Worm (Caenorhabditis elegans) whole organism, L3 larva: ENCODE results near the gene C24A3.4.
A peak's percentile ranks its signal among the peaks of the same experiment; 100 is the strongest.

Source experiments
- R02D3.7 ChIP-seq: fragments of 150-350 bp; optimal IDR thresholded peaks from 2 replicates; lab custom pipeline; 2014; ENCODE audit warnings: missing biosample characterization, missing genetic modification characterization
- aly-2 ChIP-seq: fragments of 150-350 bp; optimal IDR thresholded peaks from 2 replicates; lab custom pipeline; 2014; ENCODE audit warnings: missing biosample characterization, missing genetic modification characterization
- ceh-16 ChIP-seq: sonication (generic microtip); optimal IDR thresholded peaks from 2 replicates; lab custom pipeline; 2017; ENCODE audit warnings: missing biosample characterization, missing genetic modification characterization
- ceh-28 ChIP-seq: fragments of 150-350 bp; optimal IDR thresholded peaks from 2 replicates; lab custom pipeline; 2014; ENCODE audit warnings: missing biosample characterization, missing genetic modification reagents, missing genetic modification characterization
- ceh-82 ChIP-seq: fragments of 150-350 bp; optimal IDR thresholded peaks from 2 replicates; lab custom pipeline; 2014; ENCODE audit warnings: missing biosample characterization, missing genetic modification characterization
- ceh-9 ChIP-seq: sonication (generic microtip); optimal IDR thresholded peaks from 2 replicates; lab custom pipeline; 2018; ENCODE audit warnings: missing biosample characterization, missing genetic modification characterization
- daf-12 ChIP-seq: fragments of 150-350 bp; optimal IDR thresholded peaks from 2 replicates; lab custom pipeline; 2014; ENCODE audit warnings: missing biosample characterization, missing genetic modification reagents, missing genetic modification characterization
- egl-27 ChIP-seq: sonication (generic microtip); optimal IDR thresholded peaks from 4 replicates; lab custom pipeline; 2017; ENCODE audit warnings: missing biosample characterization, missing genetic modification reagents, missing genetic modification characterization
- egl-5 ChIP-seq: fragments of 150-350 bp; optimal IDR thresholded peaks from 2 replicates; lab custom pipeline; 2017; ENCODE audit warnings: missing biosample characterization, missing genetic modification reagents, missing genetic modification characterization, inconsistent platforms
- elt-1 ChIP-seq: fragments of 150-350 bp; optimal IDR thresholded peaks from 2 replicates; lab custom pipeline; 2014; ENCODE audit warnings: missing biosample characterization, missing genetic modification characterization
- elt-2 ChIP-seq: sonication (generic microtip); optimal IDR thresholded peaks from 2 replicates; lab custom pipeline; 2016; ENCODE audit warnings: missing genetic modification reagents, mild to moderate bottlenecking, missing genetic modification characterization, missing compliant biosample characterization
- eor-1 ChIP-seq, 2 experiments: fragments of 150-350 bp; optimal IDR thresholded peaks; 2 replicates each; lab custom pipeline; 2014 to 2018; ENCODE audit warnings: missing biosample characterization in 2 of 2, missing genetic modification characterization in 2 of 2
- fkh-2 ChIP-seq: fragments of 150-350 bp; optimal IDR thresholded peaks from 2 replicates; lab custom pipeline; 2014; ENCODE audit warnings: missing biosample characterization, missing genetic modification reagents, missing genetic modification characterization
- fos-1 ChIP-seq: fragments of 150-350 bp; optimal IDR thresholded peaks from 2 replicates; lab custom pipeline; 2014; ENCODE audit warnings: missing biosample characterization, missing genetic modification characterization
- hmg-11 ChIP-seq: sonication (generic microtip); optimal IDR thresholded peaks from 2 replicates; lab custom pipeline; 2016; ENCODE audit warnings: missing genetic modification characterization, missing compliant biosample characterization
- jun-1 ChIP-seq: fragments of 150-350 bp; optimal IDR thresholded peaks from 2 replicates; lab custom pipeline; 2014; ENCODE audit warnings: missing biosample characterization, missing genetic modification reagents, missing genetic modification characterization
- lin-15B ChIP-seq: fragments of 150-350 bp; optimal IDR thresholded peaks from 2 replicates; lab custom pipeline; 2014; ENCODE audit warnings: missing biosample characterization, missing genetic modification characterization
- lin-39 ChIP-seq: fragments of 150-350 bp; optimal IDR thresholded peaks from 2 replicates; lab custom pipeline; 2018; ENCODE audit warnings: missing biosample characterization, missing genetic modification reagents, missing genetic modification characterization
- lsy-12 ChIP-seq: sonication (generic microtip); optimal IDR thresholded peaks from 2 replicates; lab custom pipeline; 2016; ENCODE audit warnings: mild to moderate bottlenecking, missing genetic modification characterization, missing compliant biosample characterization
- mdl-1 ChIP-seq: fragments of 150-350 bp; optimal IDR thresholded peaks from 2 replicates; lab custom pipeline; 2014; ENCODE audit warnings: missing biosample characterization, missing genetic modification characterization
- mml-1 ChIP-seq: fragments of 150-350 bp; sonication (generic microtip); optimal IDR thresholded peaks from 3 replicates; lab custom pipeline; 2014; ENCODE audit warnings: missing biosample characterization, missing genetic modification characterization
- nfya-1 ChIP-seq: sonication (generic microtip); optimal IDR thresholded peaks from 2 replicates; lab custom pipeline; 2017; ENCODE audit warnings: missing genetic modification characterization, mild to moderate bottlenecking, missing compliant biosample characterization, antibody characterized with exemption, moderate library complexity; ENCODE audit not compliant: insufficient read depth
- nhr-11 ChIP-seq: fragments of 150-350 bp; optimal IDR thresholded peaks from 2 replicates; lab custom pipeline; 2014; ENCODE audit warnings: missing biosample characterization, missing genetic modification characterization
- nhr-12 ChIP-seq: fragments of 150-350 bp; optimal IDR thresholded peaks from 2 replicates; lab custom pipeline; 2014; ENCODE audit warnings: missing biosample characterization, missing genetic modification characterization
- nhr-23 ChIP-seq: fragments of 150-350 bp; optimal IDR thresholded peaks from 2 replicates; lab custom pipeline; 2014; ENCODE audit warnings: missing biosample characterization, missing genetic modification reagents, missing genetic modification characterization
- nhr-237 ChIP-seq: fragments of 150-350 bp; optimal IDR thresholded peaks from 2 replicates; lab custom pipeline; 2014; ENCODE audit warnings: missing biosample characterization, missing genetic modification characterization
- nhr-25 ChIP-seq: sonication (generic microtip); optimal IDR thresholded peaks from 2 replicates; lab custom pipeline; 2017; ENCODE audit warnings: missing biosample characterization, missing genetic modification characterization
- nhr-43 ChIP-seq: sonication (generic microtip); optimal IDR thresholded peaks from 2 replicates; lab custom pipeline; 2016; ENCODE audit warnings: mild to moderate bottlenecking, missing genetic modification characterization, missing compliant biosample characterization; ENCODE audit not compliant: poor library complexity, severe bottlenecking
- nhr-76 ChIP-seq: fragments of 150-350 bp; sonication (generic microtip); optimal IDR thresholded peaks from 5 replicates; lab custom pipeline; 2014; ENCODE audit warnings: missing biosample characterization, missing genetic modification characterization
- nhr-77 ChIP-seq: fragments of 150-350 bp; optimal IDR thresholded peaks from 2 replicates; lab custom pipeline; 2014; ENCODE audit warnings: missing biosample characterization, missing genetic modification characterization
- pha-4 ChIP-seq: fragments of 150-350 bp; optimal IDR thresholded peaks from 2 replicates; lab custom pipeline; 2014; ENCODE audit warnings: missing biosample characterization, missing genetic modification reagents, missing genetic modification characterization
- pqm-1 ChIP-seq: fragments of 150-350 bp; optimal IDR thresholded peaks from 2 replicates; lab custom pipeline; 2017; ENCODE audit warnings: missing biosample characterization, missing genetic modification characterization, inconsistent platforms
- sea-2 ChIP-seq: fragments of 150-350 bp; sonication (generic microtip); optimal IDR thresholded peaks from 4 replicates; lab custom pipeline; 2014; ENCODE audit warnings: missing biosample characterization, missing genetic modification reagents, missing genetic modification characterization
- skn-1 ChIP-seq: fragments of 150-350 bp; optimal IDR thresholded peaks from 2 replicates; lab custom pipeline; 2014; ENCODE audit warnings: missing biosample characterization, missing genetic modification characterization
- snpc-4 ChIP-seq: fragments of 150-350 bp; optimal IDR thresholded peaks from 2 replicates; lab custom pipeline; 2014; ENCODE audit warnings: missing biosample characterization, missing genetic modification characterization
- tbx-2 ChIP-seq: sonication (generic microtip); optimal IDR thresholded peaks from 2 replicates; lab custom pipeline; 2016; ENCODE audit warnings: mild to moderate bottlenecking, missing genetic modification characterization, missing compliant biosample characterization
- unc-39 ChIP-seq: sonication (generic microtip); optimal IDR thresholded peaks from 4 replicates; lab custom pipeline; 2017; ENCODE audit warnings: missing biosample characterization, missing genetic modification characterization
- unc-62 ChIP-seq: fragments of 150-350 bp; sonication (generic microtip); optimal IDR thresholded peaks from 4 replicates; lab custom pipeline; 2014; ENCODE audit warnings: missing biosample characterization, missing genetic modification reagents, missing genetic modification characterization
- zag-1 ChIP-seq: fragments of 150-350 bp; optimal IDR thresholded peaks from 2 replicates; lab custom pipeline; 2014; ENCODE audit warnings: missing biosample characterization, missing genetic modification characterization
- ztf-4 ChIP-seq: fragments of 150-350 bp; optimal IDR thresholded peaks from 2 replicates; lab custom pipeline; 2014; ENCODE audit warnings: missing biosample characterization, missing genetic modification characterization

The C24A3.4 gene

ce11 chrX:8957974-8958373 lies 34.2 kb upstream of the C24A3.4 start:
- TF ChIP-seq nhr-11 (tag; lab: Kevin White, UChicago) = no peak
- no peak for TF ChIP-seq unc-39
- no peak for TF ChIP-seq jun-1 (tag; lab: Kevin White, UChicago)
- no peak for TF ChIP-seq hmg-11 (tag; lab: Kevin White, UChicago)
- no peak for TF ChIP-seq skn-1 (tag; lab: Kevin White, UChicago)
- TF ChIP-seq fos-1 = no peak
- no peak for TF ChIP-seq nhr-12 (tag; lab: Kevin White, UChicago)
- no peak for TF ChIP-seq zag-1 (tag; lab: Kevin White, UChicago)
- no peak for TF ChIP-seq tbx-2 (tag; lab: Kevin White, UChicago)
- TF ChIP-seq nhr-76 (tag; lab: Kevin White, UChicago) = no peak
- no peak for TF ChIP-seq lin-39 (tag; lab: Kevin White, UChicago)
- TF ChIP-seq lin-15B = no peak
- no peak for TF ChIP-seq mml-1 (tag; lab: Kevin White, UChicago)
- no peak for TF ChIP-seq lsy-12
- TF ChIP-seq ztf-4 (tag; lab: Kevin White, UChicago) = no peak
- TF ChIP-seq sea-2 (GFP tag; lab: Kevin White, UChicago) = no peak
- TF ChIP-seq, all 47 proteins: peak for 0

DNA sequence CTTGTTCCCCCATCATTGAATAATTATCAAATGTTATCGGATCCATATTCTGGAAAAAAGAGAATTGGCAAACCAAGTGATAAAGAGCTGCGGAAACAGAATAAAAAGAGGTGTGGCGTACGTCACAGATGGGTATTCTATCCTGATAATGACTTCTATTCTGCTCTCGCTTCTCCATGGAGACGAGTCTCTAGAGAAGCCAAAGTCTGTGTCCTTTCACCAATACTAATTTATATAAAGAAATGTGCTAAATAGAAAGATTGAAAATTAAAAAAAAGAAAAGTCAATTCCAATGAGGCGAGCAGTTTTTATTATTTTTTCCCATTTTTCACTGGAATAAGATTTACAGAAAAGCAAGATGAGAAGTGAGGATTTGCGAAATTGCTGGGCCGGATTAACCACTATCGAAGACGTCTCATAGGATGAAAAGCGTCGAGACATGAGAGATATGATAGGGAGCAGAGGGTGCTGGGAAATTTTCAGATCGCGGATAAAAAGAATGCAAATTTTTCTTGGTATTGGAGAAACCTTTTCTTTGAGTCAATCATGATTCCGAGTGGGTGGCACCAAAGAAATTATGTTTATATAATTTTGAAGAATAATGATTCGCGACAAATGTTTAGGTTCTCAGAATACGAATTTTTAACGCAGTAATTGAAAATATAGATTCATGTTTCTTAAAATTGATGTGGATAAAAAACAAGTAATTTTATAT lies 30.9 kb upstream of the C24A3.4 start, which contains the start of gene aexr-3:
Gene aexr-3 (minus strand): TSS at position 51 of the 715 bp plus-strand sequence.
- TF ChIP-seq egl-5 (tag; lab: Kevin White, UChicago) (no peak), lin-39 (tag; lab: Kevin White, UChicago) (no peak), lin-15B (no peak), fkh-2 (tag; lab: Kevin White, UChicago) (no peak), pha-4 (tag; lab: Kevin White, UChicago) (no peak), zag-1 (tag; lab: Kevin White, UChicago) (no peak), nhr-77 (tag; lab: Kevin White, UChicago) (no peak), daf-12 (tag; lab: Kevin White, UChicago) (no peak), egl-27 (tag; lab: Kevin White, UChicago) (no peak), unc-62 (GFP tag; lab: Kevin White, UChicago) (no peak), mdl-1 (tag; lab: Kevin White, UChicago) (no peak), elt-2 (tag; lab: Kevin White, UChicago) (no peak), nhr-25 (tag; lab: Kevin White, UChicago) (no peak), ceh-16 (no peak)

DNA sequence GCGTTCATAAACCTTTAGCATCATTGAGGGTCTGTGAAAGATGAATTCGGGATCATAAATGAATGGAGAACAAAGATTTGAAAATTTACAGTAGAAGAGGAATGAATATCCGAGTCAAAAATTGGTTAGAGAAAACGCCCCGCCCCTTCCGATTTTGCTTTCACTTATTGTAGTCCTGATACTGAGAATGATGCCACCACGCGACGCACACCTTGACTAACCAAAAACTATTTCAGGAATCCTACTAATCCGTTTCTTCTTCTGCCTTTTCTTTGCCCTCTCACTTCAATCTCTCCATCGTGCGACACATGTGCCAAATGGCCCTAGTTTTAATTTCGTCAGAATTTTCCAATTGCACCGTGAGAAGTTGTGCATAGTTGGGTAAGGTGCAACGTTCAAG lies 28.7 kb upstream of the C24A3.4 start:
- no peak for TF ChIP-seq aly-2 (tag; lab: Kevin White, UChicago)
- no peak for TF ChIP-seq R02D3.7 (tag; lab: Kevin White, UChicago)
- no peak for TF ChIP-seq nhr-43 (tag; lab: Kevin White, UChicago)
- TF ChIP-seq jun-1 (tag; lab: Kevin White, UChicago) = no peak
- no peak for TF ChIP-seq nhr-77 (tag; lab: Kevin White, UChicago)
- TF ChIP-seq, all 47 proteins: peak for 0

DNA sequence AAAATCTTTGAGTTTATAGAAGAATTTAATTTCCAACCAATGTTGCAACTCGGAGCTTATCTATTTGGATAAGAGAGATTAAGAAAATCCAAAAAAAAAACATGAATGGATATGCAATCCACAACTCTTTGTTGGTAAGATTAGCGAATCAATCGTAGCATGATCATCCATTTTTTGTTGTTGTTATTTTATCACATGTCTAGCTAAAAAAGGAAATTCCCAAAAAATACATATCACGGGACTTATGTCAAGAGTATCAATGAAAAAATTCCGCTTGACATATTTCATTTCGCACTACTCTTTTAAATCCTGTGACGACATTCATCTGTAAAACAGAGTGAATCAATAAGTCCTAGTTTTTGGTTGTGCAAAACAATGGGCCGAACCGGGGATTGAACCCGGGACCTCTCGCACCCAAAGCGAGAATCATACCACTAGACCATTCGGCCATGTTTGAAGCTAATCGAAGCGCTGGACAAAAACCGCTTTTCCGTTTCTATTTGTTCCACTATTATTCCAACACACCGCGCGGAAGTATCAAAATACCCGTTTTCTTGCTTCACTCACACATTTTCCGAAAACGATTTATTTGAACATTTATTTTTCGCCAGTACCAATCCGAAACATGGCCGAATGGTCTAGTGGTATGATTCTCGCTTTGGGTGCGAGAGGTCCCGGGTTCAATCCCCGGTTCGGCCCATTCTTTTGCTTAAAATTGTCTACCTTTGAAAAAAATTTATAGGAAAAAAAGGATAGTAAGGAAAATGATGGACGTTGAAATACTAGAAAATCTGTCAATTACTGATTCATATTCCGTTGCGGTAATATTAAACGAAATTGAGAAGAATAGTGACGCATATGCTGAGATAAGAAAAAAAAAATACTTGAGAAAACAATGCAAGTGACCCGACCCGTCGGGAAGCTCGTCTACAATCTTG lies 22.8 kb upstream of the C24A3.4 start:
- peak; percentile 24 for TF ChIP-seq lsy-12
- no peak for TF ChIP-seq ceh-9
- TF ChIP-seq aly-2 (tag; lab: Kevin White, UChicago) = no peak
- no peak for TF ChIP-seq ztf-4 (tag; lab: Kevin White, UChicago)
- peak; percentile 12 for TF ChIP-seq nfya-1 (tag; lab: Kevin White, UChicago)
- TF ChIP-seq nhr-11 (tag; lab: Kevin White, UChicago) = no peak
- TF ChIP-seq ceh-28 = no peak
- TF ChIP-seq R02D3.7 (tag; lab: Kevin White, UChicago) = no peak
- TF ChIP-seq egl-5 (tag; lab: Kevin White, UChicago) = no peak
- TF ChIP-seq ceh-82 (tag; lab: Kevin White, UChicago) = no peak
- no peak for TF ChIP-seq eor-1 (tag; optimal IDR thresholded peaks at IDR 0.05; lab: Kevin White, UChicago)
- no peak for TF ChIP-seq unc-62 (GFP tag; lab: Kevin White, UChicago)
- TF ChIP-seq nhr-77 (tag; lab: Kevin White, UChicago) = peak; percentile 12
- TF ChIP-seq nhr-25 (tag; lab: Kevin White, UChicago) = peak; percentile 62
- TF ChIP-seq lin-39 (tag; lab: Kevin White, UChicago) = no peak
- TF ChIP-seq skn-1 (tag; lab: Kevin White, UChicago) = peak; percentile 17
- TF ChIP-seq lin-15B = no peak
- peak; percentile 63 for TF ChIP-seq nhr-43 (tag; lab: Kevin White, UChicago)
- TF ChIP-seq fkh-2 (tag; lab: Kevin White, UChicago) = no peak
- TF ChIP-seq nhr-237 (tag; lab: Kevin White, UChicago) = no peak
- peak; percentile 10 for TF ChIP-seq jun-1 (tag; lab: Kevin White, UChicago)
- TF ChIP-seq unc-39 = no peak
- TF ChIP-seq hmg-11 (tag; lab: Kevin White, UChicago) = peak; percentile 6
- TF ChIP-seq snpc-4 (tag; lab: Kevin White, UChicago) = no peak
- TF ChIP-seq egl-27 (tag; lab: Kevin White, UChicago) = no peak
- TF ChIP-seq pha-4 (tag; lab: Kevin White, UChicago) = no peak
- no peak for TF ChIP-seq pqm-1 (tag; lab: Kevin White, UChicago)
- TF ChIP-seq nhr-23 = no peak
- TF ChIP-seq tbx-2 (tag; lab: Kevin White, UChicago) = peak; percentile 32
- TF ChIP-seq elt-1 (tag; lab: Kevin White, UChicago) = no peak
